Worm (Caenorhabditis elegans) whole organism, midembryonic: ENCODE results near the gene scav-2.

Experiments
- T22C8.4 ChIP-seq: fragments of 200-800 bp; sonication (Bioruptor generic); IDR thresholded peaks from 2 replicates; pipeline ENCODE4 v1.3.6; 2022; ENCODE audit warnings: missing genetic modification characterization, missing compliant biosample characterization
- cog-1 ChIP-seq: sonication (generic microtip); optimal IDR thresholded peaks from 2 replicates; lab custom pipeline; 2016; ENCODE audit warnings: missing genetic modification characterization, missing compliant biosample characterization
- flt-1 ChIP-seq: fragments of 200-800 bp; sonication (Bioruptor generic); IDR thresholded peaks from 2 replicates; pipeline ENCODE4 v1.3.6; 2022; ENCODE audit warnings: missing genetic modification characterization, missing compliant biosample characterization
- klf-2 ChIP-seq: fragments of 200-800 bp; sonication (Bioruptor generic); conservative IDR thresholded peaks from 2 replicates; pipeline ENCODE4 v1.3.6; 2022; ENCODE audit warnings: missing genetic modification reagents, missing genetic modification characterization, missing compliant biosample characterization
- med-1 ChIP-seq: sonication (generic microtip); optimal IDR thresholded peaks from 2 replicates; lab custom pipeline; 2017; ENCODE audit warnings: missing genetic modification characterization, mild to moderate bottlenecking, missing compliant biosample characterization, antibody characterized with exemption, missing genetic modification reagents; ENCODE audit not compliant: insufficient read depth
- ref-1 ChIP-seq: fragments of 200-800 bp; sonication (Bioruptor generic); conservative IDR thresholded peaks from 2 replicates; pipeline ENCODE4 v1.3.6; 2022; ENCODE audit warnings: missing genetic modification reagents, missing genetic modification characterization, missing compliant biosample characterization
- tab-1 ChIP-seq: fragments of 200-800 bp; sonication (Bioruptor generic); IDR thresholded peaks from 2 replicates; pipeline ENCODE4 v1.3.6; 2022; ENCODE audit warnings: missing genetic modification characterization, missing compliant biosample characterization
- ztf-23 ChIP-seq: fragments of 200-800 bp; sonication (Bioruptor generic); IDR thresholded peaks from 2 replicates; pipeline ENCODE4 v1.3.6; 2022; ENCODE audit warnings: missing genetic modification reagents, missing genetic modification characterization, missing compliant biosample characterization
- ztf-29 ChIP-seq: fragments of 200-800 bp; sonication (Bioruptor generic); IDR thresholded peaks from 2 replicates; pipeline ENCODE4 v1.3.6; 2022; ENCODE audit warnings: missing genetic modification reagents, missing genetic modification characterization, missing compliant biosample characterization

DNA sequence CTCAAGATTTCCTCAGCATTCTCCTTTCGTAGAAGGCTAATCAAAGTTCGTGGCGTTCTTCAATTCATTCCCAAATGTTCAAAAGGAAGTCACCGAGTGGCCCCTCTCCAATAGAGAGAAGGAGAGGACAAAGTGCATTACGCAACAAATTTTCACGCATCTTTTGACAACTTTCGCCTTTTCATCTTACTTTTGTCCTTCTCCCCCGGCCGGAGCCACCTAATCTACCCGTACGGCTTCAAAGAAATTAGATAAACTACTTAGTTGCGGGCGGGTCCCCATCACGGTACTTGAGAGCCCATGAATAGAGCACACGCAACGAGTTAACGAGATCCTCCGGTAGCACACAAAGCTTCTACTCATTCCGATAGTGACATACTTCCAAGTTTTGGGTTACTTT lies 28.4 kb downstream of the scav-2 start:
- TF ChIP-seq ztf-29 (GFP tag; lab: Robert Waterston, UW) (no peak), flt-1 (GFP tag; lab: Robert Waterston, UW) (no peak), cog-1 (tag; lab: Kevin White, UChicago) (no peak), tab-1 (GFP tag; lab: Robert Waterston, UW) (no peak), ztf-23 (GFP tag; lab: Robert Waterston, UW) (no peak), T22C8.4 (GFP tag; lab: Robert Waterston, UW) (no peak), med-1 (GFP tag; lab: Kevin White, UChicago) (no peak), ref-1 (GFP tag; lab: Robert Waterston, UW) (no peak), klf-2 (GFP tag; lab: Robert Waterston, UW) (no peak)
